Worm (Caenorhabditis elegans) whole organism, L3 larva: ENCODE results near the gene syx-6.

Experiments used
- aly-2 ChIP-seq: fragments of 150-350 bp; optimal IDR thresholded peaks from 2 replicates; lab custom pipeline; 2014; ENCODE audit warnings: missing biosample characterization, missing genetic modification characterization
- ama-1 ChIP-seq: fragments of 150-350 bp; optimal IDR thresholded peaks from 2 replicates; lab custom pipeline; 2018
- ceh-82 ChIP-seq: fragments of 150-350 bp; optimal IDR thresholded peaks from 2 replicates; lab custom pipeline; 2014; ENCODE audit warnings: missing biosample characterization, missing genetic modification characterization
- egl-5 ChIP-seq: fragments of 150-350 bp; optimal IDR thresholded peaks from 2 replicates; lab custom pipeline; 2017; ENCODE audit warnings: missing biosample characterization, missing genetic modification reagents, missing genetic modification characterization, inconsistent platforms
- elt-3 ChIP-seq, 3 experiments: fragments of 150-350 bp in 1 of 3; sonication (generic microtip) in 2 of 3; optimal IDR thresholded peaks; 2 replicates in 2 of 3; 4 replicates in 1 of 3; lab custom pipeline; 2014 to 2017; ENCODE audit warnings: missing biosample characterization in 3 of 3, missing genetic modification characterization in 3 of 3
- fkh-10 ChIP-seq: sonication (generic microtip); optimal IDR thresholded peaks from 2 replicates; lab custom pipeline; 2017; ENCODE audit warnings: missing biosample characterization, missing genetic modification reagents, missing genetic modification characterization
- fkh-2 ChIP-seq: fragments of 150-350 bp; optimal IDR thresholded peaks from 2 replicates; lab custom pipeline; 2014; ENCODE audit warnings: missing biosample characterization, missing genetic modification reagents, missing genetic modification characterization
- fos-1 ChIP-seq: fragments of 150-350 bp; optimal IDR thresholded peaks from 2 replicates; lab custom pipeline; 2014; ENCODE audit warnings: missing biosample characterization, missing genetic modification characterization
- lin-15B ChIP-seq: fragments of 150-350 bp; optimal IDR thresholded peaks from 2 replicates; lab custom pipeline; 2014; ENCODE audit warnings: missing biosample characterization, missing genetic modification characterization
- lin-39 ChIP-seq: fragments of 150-350 bp; optimal IDR thresholded peaks from 2 replicates; lab custom pipeline; 2018; ENCODE audit warnings: missing biosample characterization, missing genetic modification reagents, missing genetic modification characterization
- lsy-12 ChIP-seq: sonication (generic microtip); optimal IDR thresholded peaks from 2 replicates; lab custom pipeline; 2016; ENCODE audit warnings: mild to moderate bottlenecking, missing genetic modification characterization, missing compliant biosample characterization
- mdl-1 ChIP-seq: fragments of 150-350 bp; optimal IDR thresholded peaks from 2 replicates; lab custom pipeline; 2014; ENCODE audit warnings: missing biosample characterization, missing genetic modification characterization
- mml-1 ChIP-seq: fragments of 150-350 bp; sonication (generic microtip); optimal IDR thresholded peaks from 3 replicates; lab custom pipeline; 2014; ENCODE audit warnings: missing biosample characterization, missing genetic modification characterization
- nhr-11 ChIP-seq: fragments of 150-350 bp; optimal IDR thresholded peaks from 2 replicates; lab custom pipeline; 2014; ENCODE audit warnings: missing biosample characterization, missing genetic modification characterization
- nhr-12 ChIP-seq: fragments of 150-350 bp; optimal IDR thresholded peaks from 2 replicates; lab custom pipeline; 2014; ENCODE audit warnings: missing biosample characterization, missing genetic modification characterization
- nhr-23 ChIP-seq: fragments of 150-350 bp; optimal IDR thresholded peaks from 2 replicates; lab custom pipeline; 2014; ENCODE audit warnings: missing biosample characterization, missing genetic modification reagents, missing genetic modification characterization
- nhr-237 ChIP-seq: fragments of 150-350 bp; optimal IDR thresholded peaks from 2 replicates; lab custom pipeline; 2014; ENCODE audit warnings: missing biosample characterization, missing genetic modification characterization
- nhr-25 ChIP-seq: sonication (generic microtip); optimal IDR thresholded peaks from 2 replicates; lab custom pipeline; 2017; ENCODE audit warnings: missing biosample characterization, missing genetic modification characterization
- nhr-43 ChIP-seq: sonication (generic microtip); optimal IDR thresholded peaks from 2 replicates; lab custom pipeline; 2016; ENCODE audit warnings: mild to moderate bottlenecking, missing genetic modification characterization, missing compliant biosample characterization; ENCODE audit not compliant: poor library complexity, severe bottlenecking
- nhr-67 ChIP-seq: fragments of 150-350 bp; optimal IDR thresholded peaks from 2 replicates; lab custom pipeline; 2014; ENCODE audit warnings: missing biosample characterization, missing genetic modification characterization
- sea-2 ChIP-seq: fragments of 150-350 bp; sonication (generic microtip); optimal IDR thresholded peaks from 4 replicates; lab custom pipeline; 2014; ENCODE audit warnings: missing biosample characterization, missing genetic modification reagents, missing genetic modification characterization
- skn-1 ChIP-seq: fragments of 150-350 bp; optimal IDR thresholded peaks from 2 replicates; lab custom pipeline; 2014; ENCODE audit warnings: missing biosample characterization, missing genetic modification characterization
- snpc-4 ChIP-seq: fragments of 150-350 bp; optimal IDR thresholded peaks from 2 replicates; lab custom pipeline; 2014; ENCODE audit warnings: missing biosample characterization, missing genetic modification characterization
- tbx-2 ChIP-seq: sonication (generic microtip); optimal IDR thresholded peaks from 2 replicates; lab custom pipeline; 2016; ENCODE audit warnings: mild to moderate bottlenecking, missing genetic modification characterization, missing compliant biosample characterization
- unc-62 ChIP-seq: fragments of 150-350 bp; sonication (generic microtip); optimal IDR thresholded peaks from 4 replicates; lab custom pipeline; 2014; ENCODE audit warnings: missing biosample characterization, missing genetic modification reagents, missing genetic modification characterization
- ztf-11 ChIP-seq: fragments of 150-350 bp; optimal IDR thresholded peaks from 2 replicates; lab custom pipeline; 2014; ENCODE audit warnings: missing biosample characterization, missing genetic modification characterization
- ztf-4 ChIP-seq: fragments of 150-350 bp; optimal IDR thresholded peaks from 2 replicates; lab custom pipeline; 2014; ENCODE audit warnings: missing biosample characterization, missing genetic modification characterization

The syx-6 gene

ce11 chrX:3202350-3202749 lies 38.0 kb downstream of the syx-6 start:
- TF ChIP-seq tbx-2 (tag; lab: Kevin White, UChicago) (no peak), nhr-11 (no peak), lsy-12 (tag; lab: Kevin White, UChicago) (no peak)

- no peak for TF ChIP-seq egl-5 (tag; lab: Kevin White, UChicago)
- no peak for TF ChIP-seq nhr-11
- no peak for TF ChIP-seq elt-3 (tag; optimal IDR thresholded peaks at IDR 0.05; lab: Kevin White, UChicago)
- TF ChIP-seq ceh-82, result no peak
- TF ChIP-seq skn-1 (tag; lab: Kevin White, UChicago), result no peak
- no peak for TF ChIP-seq lin-39 (tag; lab: Kevin White, UChicago)
- no peak for TF ChIP-seq mdl-1 (tag; lab: Kevin White, UChicago)
- no peak for TF ChIP-seq fkh-2 (tag; lab: Kevin White, UChicago)
- no peak for TF ChIP-seq fkh-10
- no peak for TF ChIP-seq ama-1 (lab: Kevin White, UChicago)
- TF ChIP-seq nhr-237, result no peak
- no peak for TF ChIP-seq ztf-4 (tag; lab: Kevin White, UChicago)
- TF ChIP-seq nhr-12 (tag; lab: Kevin White, UChicago), result no peak
- no peak for TF ChIP-seq nhr-23
Measured at ce11 chrX:3204778-3205177, 40.5 kb downstream of the syx-6 start, which contains the start of gene F28B4.1. TSS of gene F28B4.1 (plus strand) at chrX:3205078.

- TF ChIP-seq mml-1 (tag; lab: Kevin White, UChicago), result no peak
- TF ChIP-seq unc-62, result no peak
- TF ChIP-seq fos-1 (tag; lab: Kevin White, UChicago), result no peak
- no peak for TF ChIP-seq ztf-4 (tag; lab: Kevin White, UChicago)
- TF ChIP-seq aly-2, result no peak
- TF ChIP-seq snpc-4 (tag; lab: Kevin White, UChicago), result no peak
- TF ChIP-seq nhr-43, result no peak
- no peak for TF ChIP-seq nhr-67 (tag; lab: Kevin White, UChicago)
- TF ChIP-seq lin-15B (tag; lab: Kevin White, UChicago), result no peak
- TF ChIP-seq sea-2 (GFP tag; lab: Kevin White, UChicago), result no peak
- TF ChIP-seq egl-5 (tag; lab: Kevin White, UChicago), result no peak
- TF ChIP-seq nhr-25 (tag; lab: Kevin White, UChicago), result no peak
- no peak for TF ChIP-seq nhr-12 (tag; lab: Kevin White, UChicago)
- no peak for TF ChIP-seq ztf-11 (tag; lab: Kevin White, UChicago)
Measured at ce11 chrX:3209523-3209922, 45.2 kb downstream of the syx-6 start, which contains the start of gene F28B4.4. TSS of gene F28B4.4 (minus strand) at chrX:3209623.
